Worm (Caenorhabditis elegans) whole organism, L2 larva: Measurements from ENCODE around the gene C18H2.5.
A peak's percentile ranks its signal among the peaks of the same experiment; 100 is the strongest.

ENCODE experiments used
- C34F6.9 ChIP-seq: fragments of 150-350 bp; optimal IDR thresholded peaks from 2 replicates; lab custom pipeline; 2014; ENCODE audit warnings: missing biosample characterization, missing genetic modification characterization
- F13H6.1 ChIP-seq: sonication (generic microtip); optimal IDR thresholded peaks from 2 replicates; lab custom pipeline; 2016; ENCODE audit warnings: missing genetic modification characterization, missing compliant biosample characterization
- R02D3.7 ChIP-seq: fragments of 150-350 bp; optimal IDR thresholded peaks from 2 replicates; lab custom pipeline; 2014; ENCODE audit warnings: missing biosample characterization, missing genetic modification characterization
- ZK546.5 ChIP-seq: sonication (generic microtip); optimal IDR thresholded peaks from 2 replicates; lab custom pipeline; 2017; ENCODE audit warnings: missing biosample characterization, missing genetic modification characterization
- aly-2 ChIP-seq: fragments of 150-350 bp; optimal IDR thresholded peaks from 2 replicates; lab custom pipeline; 2014; ENCODE audit warnings: missing biosample characterization, missing genetic modification characterization
- ama-1 ChIP-seq: fragments of 150-350 bp; optimal IDR thresholded peaks from 2 replicates; lab custom pipeline; 2018; ENCODE audit warnings: inconsistent platforms
- ceh-16 ChIP-seq: fragments of 150-350 bp; optimal IDR thresholded peaks from 2 replicates; lab custom pipeline; 2014; ENCODE audit warnings: missing biosample characterization, missing genetic modification characterization
- ceh-82 ChIP-seq: fragments of 150-350 bp; optimal IDR thresholded peaks from 2 replicates; lab custom pipeline; 2014; ENCODE audit warnings: missing biosample characterization, missing genetic modification characterization
- crh-2 ChIP-seq: sonication (generic microtip); optimal IDR thresholded peaks from 2 replicates; lab custom pipeline; 2017; ENCODE audit warnings: missing biosample characterization, missing genetic modification characterization
- dmd-4 ChIP-seq: sonication (generic microtip); optimal IDR thresholded peaks from 2 replicates; lab custom pipeline; 2017; ENCODE audit warnings: missing biosample characterization, missing genetic modification characterization
- fos-1 ChIP-seq: fragments of 150-350 bp; optimal IDR thresholded peaks from 2 replicates; lab custom pipeline; 2014; ENCODE audit warnings: missing biosample characterization, missing genetic modification characterization
- gmeb-1 ChIP-seq: fragments of 150-350 bp; optimal IDR thresholded peaks from 2 replicates; lab custom pipeline; 2014; ENCODE audit warnings: missing biosample characterization, missing genetic modification characterization
- lin-11 ChIP-seq: fragments of 150-350 bp; sonication (generic microtip); optimal IDR thresholded peaks from 2 replicates; lab custom pipeline; 2014; ENCODE audit warnings: missing biosample characterization, missing genetic modification characterization, inconsistent platforms, mixed read lengths
- lsy-2 ChIP-seq, 2 experiments: fragments of 150-350 bp in 1 of 2; sonication (generic microtip) in 1 of 2; optimal IDR thresholded peaks; 2 replicates each; lab custom pipeline; 2014 to 2017; ENCODE audit warnings: missing biosample characterization in 2 of 2, missing genetic modification characterization in 2 of 2
- mab-5 ChIP-seq: fragments of 150-350 bp; optimal IDR thresholded peaks from 2 replicates; lab custom pipeline; 2014; ENCODE audit warnings: missing biosample characterization, missing genetic modification characterization
- mdl-1 ChIP-seq, 2 experiments: fragments of 150-350 bp in 1 of 2; sonication (generic microtip) in 1 of 2; optimal IDR thresholded peaks; 2 replicates each; lab custom pipeline; 2017; ENCODE audit warnings: missing biosample characterization in 2 of 2, missing genetic modification characterization in 2 of 2
- nhr-10 ChIP-seq: sonication (generic microtip); optimal IDR thresholded peaks from 2 replicates; lab custom pipeline; 2017; ENCODE audit warnings: missing biosample characterization, missing genetic modification characterization
- nhr-11 ChIP-seq: fragments of 150-350 bp; optimal IDR thresholded peaks from 2 replicates; lab custom pipeline; 2014; ENCODE audit warnings: missing biosample characterization, missing genetic modification characterization
- nhr-12 ChIP-seq: fragments of 150-350 bp; optimal IDR thresholded peaks from 2 replicates; lab custom pipeline; 2014; ENCODE audit warnings: missing biosample characterization, missing genetic modification characterization
- nhr-129 ChIP-seq: fragments of 150-350 bp; optimal IDR thresholded peaks from 2 replicates; lab custom pipeline; 2014; ENCODE audit warnings: missing biosample characterization, missing genetic modification characterization
- nhr-21 ChIP-seq: fragments of 150-350 bp; optimal IDR thresholded peaks from 2 replicates; lab custom pipeline; 2014; ENCODE audit warnings: missing biosample characterization, missing genetic modification characterization
- nhr-23 ChIP-seq: fragments of 150-350 bp; optimal IDR thresholded peaks from 2 replicates; lab custom pipeline; 2014; ENCODE audit warnings: missing biosample characterization, missing genetic modification reagents, missing genetic modification characterization
- nhr-237 ChIP-seq: fragments of 150-350 bp; optimal IDR thresholded peaks from 2 replicates; lab custom pipeline; 2014; ENCODE audit warnings: missing biosample characterization, missing genetic modification characterization
- nhr-25 ChIP-seq: fragments of 150-350 bp; sonication (generic microtip); optimal IDR thresholded peaks from 3 replicates; lab custom pipeline; 2014; ENCODE audit warnings: missing biosample characterization, missing genetic modification characterization
- peb-1 ChIP-seq: fragments of 150-350 bp; optimal IDR thresholded peaks from 2 replicates; lab custom pipeline; 2014; ENCODE audit warnings: missing biosample characterization, missing genetic modification characterization
- sem-4 ChIP-seq: fragments of 150-350 bp; optimal IDR thresholded peaks from 2 replicates; lab custom pipeline; 2014; ENCODE audit warnings: missing biosample characterization, missing genetic modification reagents, missing genetic modification characterization
- sma-3 ChIP-seq: sonication (generic microtip); optimal IDR thresholded peaks from 2 replicates; lab custom pipeline; 2016; ENCODE audit warnings: missing genetic modification reagents, missing genetic modification characterization, missing compliant biosample characterization
- sma-9 ChIP-seq, 2 experiments: fragments of 150-350 bp in 1 of 2; sonication (generic microtip) in 1 of 2; optimal IDR thresholded peaks; 2 replicates each; lab custom pipeline; 2014 to 2016; ENCODE audit warnings: missing genetic modification characterization in 2 of 2, mild to moderate bottlenecking in 1 of 2, missing biosample characterization in 1 of 2, missing compliant biosample characterization in 1 of 2, missing genetic modification reagents in 1 of 2, moderate library complexity in 1 of 2
- snpc-4 ChIP-seq: fragments of 150-350 bp; optimal IDR thresholded peaks from 2 replicates; lab custom pipeline; 2014; ENCODE audit warnings: missing biosample characterization, missing genetic modification characterization
- unc-55 ChIP-seq: fragments of 150-350 bp; sonication (generic microtip); optimal IDR thresholded peaks from 3 replicates; lab custom pipeline; 2014; ENCODE audit warnings: missing biosample characterization, missing genetic modification reagents, missing genetic modification characterization
- unc-62 ChIP-seq: fragments of 150-350 bp; optimal IDR thresholded peaks from 2 replicates; lab custom pipeline; 2014; ENCODE audit warnings: missing biosample characterization, missing genetic modification reagents, missing genetic modification characterization
- ztf-1 ChIP-seq: fragments of 200-800 bp; sonication (Bioruptor generic); conservative IDR thresholded peaks from 2 replicates; pipeline ENCODE4 v1.3.6; 2022; ENCODE audit warnings: missing genetic modification characterization, missing compliant biosample characterization

The C18H2.5 gene

ce11 chrIII:7643084-7643483 is 51.1 kb downstream of the C18H2.5 start, which contains the start of gene upp-1:
Gene upp-1, minus strand, starts transcription at chrIII:7643101.
- TF ChIP-seq lsy-2 (tag; optimal IDR thresholded peaks at IDR 0.05; lab: Kevin White, UChicago) = peak in 1 of 2 experiments; percentile 67
- TF ChIP-seq nhr-237 (tag; lab: Kevin White, UChicago) = no peak
- peak; percentile 39 for TF ChIP-seq nhr-129
- peak; percentile 26 for TF ChIP-seq unc-55 (GFP tag; lab: Kevin White, UChicago)
- TF ChIP-seq C34F6.9 (tag; lab: Kevin White, UChicago) = peak; percentile 78
- no peak for TF ChIP-seq nhr-12 (tag; lab: Kevin White, UChicago)
- TF ChIP-seq sem-4 (tag; lab: Kevin White, UChicago) = peak; percentile 31
- peak; percentile 8 for TF ChIP-seq crh-2 (tag; lab: Kevin White, UChicago)

ce11 chrIII:7642015-7642414 is 52.2 kb downstream of the C18H2.5 start:
- peak; percentile 54 for TF ChIP-seq nhr-129
- peak; percentile 10 to 71 for TF ChIP-seq mdl-1 (tag; optimal IDR thresholded peaks at IDR 0.05; lab: Kevin White, UChicago)
- no peak for TF ChIP-seq snpc-4 (tag; lab: Kevin White, UChicago)
- no peak for TF ChIP-seq unc-62 (GFP tag; lab: Kevin White, UChicago)
- TF ChIP-seq crh-2 (tag; lab: Kevin White, UChicago) = peak; percentile 13
- TF ChIP-seq ztf-1 (GFP tag; lab: Robert Waterston, UW) = no peak
- TF ChIP-seq fos-1 = peak; percentile 28
- TF ChIP-seq mab-5 (tag; lab: Kevin White, UChicago) = no peak
- TF ChIP-seq peb-1 = no peak
- TF ChIP-seq R02D3.7 = no peak
- no peak for TF ChIP-seq nhr-11 (tag; lab: Kevin White, UChicago)
- TF ChIP-seq lin-11 = no peak
- no peak for TF ChIP-seq nhr-23 (tag; lab: Kevin White, UChicago)
- TF ChIP-seq sma-3 = peak; percentile 32
- TF ChIP-seq lsy-2 (tag; optimal IDR thresholded peaks at IDR 0.05; lab: Kevin White, UChicago) = peak; percentile 16 to 55
- TF ChIP-seq nhr-25 (tag; lab: Kevin White, UChicago) = peak; percentile 14
- TF ChIP-seq sma-9 (GFP tag; optimal IDR thresholded peaks at IDR 0.05; lab: Kevin White, UChicago) = peak; percentile 56
- no peak for TF ChIP-seq sma-9 (tag; optimal IDR thresholded peaks at IDR 0.05; lab: Kevin White, UChicago)
- TF ChIP-seq gmeb-1 (tag; lab: Kevin White, UChicago) = peak; percentile 44
- no peak for TF ChIP-seq ZK546.5
- no peak for TF ChIP-seq F13H6.1 (tag; lab: Kevin White, UChicago)
- no peak for TF ChIP-seq sem-4 (tag; lab: Kevin White, UChicago)
- TF ChIP-seq ama-1 = peak; percentile 43

ce11 chrIII:7641337-7641736 is 52.8 kb downstream of the C18H2.5 start:
- TF ChIP-seq snpc-4 (tag; lab: Kevin White, UChicago) (no peak), nhr-12 (tag; lab: Kevin White, UChicago) (no peak), unc-55 (GFP tag; lab: Kevin White, UChicago) (no peak), mab-5 (tag; lab: Kevin White, UChicago) (no peak), nhr-11 (tag; lab: Kevin White, UChicago) (no peak), nhr-129 (no peak), aly-2 (no peak), nhr-10 (tag; lab: Kevin White, UChicago) (no peak), nhr-21 (no peak), ceh-82 (no peak), ceh-16 (tag; lab: Kevin White, UChicago) (no peak), gmeb-1 (tag; lab: Kevin White, UChicago) (no peak), ama-1 (no peak), dmd-4 (tag; lab: Kevin White, UChicago) (no peak)
